Worm (Caenorhabditis elegans): ENCODE results near the gene gbb-2.
A peak's percentile ranks its signal among the peaks of the same experiment; 100 is the strongest.

- TF ChIP-seq fos-1 (tag; optimal IDR thresholded peaks at IDR 0.05) = no peak
- no peak for TF ChIP-seq skn-1 (tag; optimal IDR thresholded peaks at IDR 0.05)
- TF ChIP-seq ceh-16 (tag; optimal IDR thresholded peaks at IDR 0.05) = no peak
- no peak for TF ChIP-seq nhr-11 (tag; optimal IDR thresholded peaks at IDR 0.05)
- TF ChIP-seq jun-1 (tag; optimal IDR thresholded peaks at IDR 0.05) = peak; percentile 17
- peak; percentile 46 for TF ChIP-seq tbx-2 (tag; optimal IDR thresholded peaks at IDR 0.05)
- TF ChIP-seq lin-39 (tag; optimal IDR thresholded peaks at IDR 0.05) = no peak
- TF ChIP-seq nhr-76 (tag; optimal IDR thresholded peaks at IDR 0.05) = no peak
- TF ChIP-seq pha-4 (tag; optimal IDR thresholded peaks at IDR 0.05) = peak; percentile 46
These were observed 38.4 kb downstream of the gbb-2 start for ce11 chrIV:4468046-4468727.
